Fruit fly (Drosophila melanogaster) S2 (cell line): ENCODE results near the gene Pfdn6.

ENCODE experiments used
- CG8478 ChIP-seq: fragments of >200 bp; optimal IDR thresholded peaks from 2 replicates; lab custom pipeline; 2018
- CTCF ChIP-seq, 2 experiments: fragments of >200 bp; optimal IDR thresholded peaks; 2 replicates each; lab custom pipeline; 2018

The Pfdn6 gene

DNA sequence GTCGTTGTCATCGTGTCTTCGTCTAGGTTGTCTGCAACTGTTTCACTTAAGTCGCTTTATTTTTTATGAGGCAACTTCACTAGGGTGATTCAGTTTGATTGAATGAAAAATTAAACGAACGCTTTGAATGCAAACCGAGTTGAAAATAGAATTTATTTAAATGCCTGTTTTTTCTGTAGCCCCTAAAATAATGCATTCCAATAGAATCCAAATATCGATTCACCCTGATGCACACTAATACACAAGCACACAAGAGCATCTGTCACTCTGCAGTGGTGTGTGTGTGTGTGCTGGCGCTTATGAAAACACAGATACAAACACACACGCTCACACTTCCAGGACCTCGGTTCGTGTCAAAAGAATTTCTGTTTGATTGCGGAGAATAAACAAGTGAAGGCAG is 38.3 kb downstream of the Pfdn6 start:
- TF ChIP-seq CG8478 (lab: Kevin White, UChicago) (no peak), CTCF (optimal IDR thresholded peaks at IDR 0.05; lab: Kevin White, UChicago) (no peak)

- TF ChIP-seq CG8478 (lab: Kevin White, UChicago) = no peak
- no peak for TF ChIP-seq CTCF (optimal IDR thresholded peaks at IDR 0.05; lab: Kevin White, UChicago)
Measured at dm6 chr3L:19968725-19969598, 45.5 kb downstream of the Pfdn6 start.
